Worm (Caenorhabditis elegans) whole organism, midembryonic: ENCODE measurements around the gene C03B1.3.

Experiments
- T22C8.4 ChIP-seq: fragments of 200-800 bp; sonication (Bioruptor generic); IDR thresholded peaks from 2 replicates; pipeline ENCODE4 v1.3.6; 2022; ENCODE audit warnings: missing genetic modification characterization, missing compliant biosample characterization
- flt-1 ChIP-seq: fragments of 200-800 bp; sonication (Bioruptor generic); IDR thresholded peaks from 2 replicates; pipeline ENCODE4 v1.3.6; 2022; ENCODE audit warnings: missing genetic modification characterization, missing compliant biosample characterization
- klf-2 ChIP-seq: fragments of 200-800 bp; sonication (Bioruptor generic); conservative IDR thresholded peaks from 2 replicates; pipeline ENCODE4 v1.3.6; 2022; ENCODE audit warnings: missing genetic modification reagents, missing genetic modification characterization, missing compliant biosample characterization
- ref-1 ChIP-seq: fragments of 200-800 bp; sonication (Bioruptor generic); conservative IDR thresholded peaks from 2 replicates; pipeline ENCODE4 v1.3.6; 2022; ENCODE audit warnings: missing genetic modification reagents, missing genetic modification characterization, missing compliant biosample characterization
- tab-1 ChIP-seq: fragments of 200-800 bp; sonication (Bioruptor generic); IDR thresholded peaks from 2 replicates; pipeline ENCODE4 v1.3.6; 2022; ENCODE audit warnings: missing genetic modification characterization, missing compliant biosample characterization
- ztf-29 ChIP-seq: fragments of 200-800 bp; sonication (Bioruptor generic); IDR thresholded peaks from 2 replicates; pipeline ENCODE4 v1.3.6; 2022; ENCODE audit warnings: missing genetic modification reagents, missing genetic modification characterization, missing compliant biosample characterization

ce11 chrX:6391491-6391890 is 25.7 kb downstream of the C03B1.3 start, which contains the start of gene igcm-2:
- TF ChIP-seq ref-1 (GFP tag; lab: Robert Waterston, UW), result no peak
- no peak for TF ChIP-seq klf-2 (GFP tag; lab: Robert Waterston, UW)
- no peak for TF ChIP-seq T22C8.4
- no peak for TF ChIP-seq ztf-29 (GFP tag; lab: Robert Waterston, UW)
- no peak for TF ChIP-seq tab-1
- no peak for TF ChIP-seq flt-1 (GFP tag; lab: Robert Waterston, UW)
